Fruit fly (Drosophila melanogaster) whole organism, pupa: Measurements from ENCODE around the gene CG46448.
A peak's percentile ranks its signal among the peaks of the same experiment; 100 is the strongest.

ENCODE experiments used
- CG14655 ChIP-seq: fragments of 200-800 bp; sonication (Bioruptor generic); optimal IDR thresholded peaks from 3 replicates; lab custom pipeline; 2017; ENCODE audit warnings: mild to moderate bottlenecking, missing biosample characterization, missing genetic modification reagents, missing genetic modification characterization
- CG17806 ChIP-seq: fragments of 200-800 bp; sonication (Bioruptor generic); optimal IDR thresholded peaks from 2 replicates; lab custom pipeline; 2018; ENCODE audit warnings: missing biosample characterization, mild to moderate bottlenecking, missing genetic modification characterization, moderate library complexity
- CG34367 ChIP-seq: fragments of 200-800 bp; sonication (Bioruptor generic); optimal IDR thresholded peaks from 2 replicates; lab custom pipeline; 2018; ENCODE audit warnings: missing biosample characterization, mild to moderate bottlenecking, missing genetic modification characterization
- CG4496 ChIP-seq: fragments of 200-800 bp; sonication (Bioruptor generic); IDR thresholded peaks from 3 replicates; pipeline ENCODE4 v1.3.6; 2022; ENCODE audit warnings: missing biosample characterization, missing genetic modification characterization
- CG8159 ChIP-seq: fragments of 200-800 bp; sonication (Bioruptor generic); optimal IDR thresholded peaks from 3 replicates; lab custom pipeline; 2018; ENCODE audit warnings: missing biosample characterization, mild to moderate bottlenecking, missing genetic modification characterization, moderate library complexity
- CG8301 ChIP-seq: fragments of 200-800 bp; sonication (Bioruptor generic); optimal IDR thresholded peaks from 2 replicates; lab custom pipeline; 2018; ENCODE audit warnings: missing biosample characterization, mild to moderate bottlenecking, missing genetic modification characterization

CG46448 gene

DNA sequence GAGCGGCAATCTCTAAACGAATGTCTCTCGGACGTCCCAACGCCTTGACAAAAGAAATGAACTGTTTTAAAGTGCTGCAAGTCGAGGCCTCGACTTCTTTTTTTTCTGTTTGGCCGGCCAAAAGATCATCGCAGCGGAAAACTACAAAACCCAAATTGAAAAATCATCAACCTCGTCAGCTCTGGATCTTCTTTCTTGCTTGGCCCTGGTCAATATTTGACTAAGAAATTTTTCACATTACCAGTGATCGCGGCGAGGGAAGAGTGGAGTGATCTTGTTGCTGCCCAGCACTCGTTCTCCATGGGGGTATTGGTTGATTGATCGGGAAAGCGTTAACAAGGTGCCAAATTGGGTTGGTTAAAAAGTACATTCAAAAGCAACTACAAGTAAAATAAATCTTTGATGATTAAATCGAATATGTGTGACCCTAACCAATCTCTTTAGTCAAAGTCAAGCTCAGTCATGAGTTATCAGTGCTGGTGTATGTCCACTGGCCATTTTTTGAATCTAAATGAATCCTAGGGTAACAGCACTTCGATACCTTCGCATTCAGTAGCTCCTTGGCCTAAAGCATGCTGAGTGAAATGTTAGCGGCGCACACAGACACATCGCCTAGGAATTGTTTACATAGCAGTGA, 47.3 kb downstream of the CG46448 start:
- TF ChIP-seq CG8301 (tag; lab: Kevin White, UChicago) (peak; percentile 31), CG17806 (tag; lab: Kevin White, UChicago) (peak; percentile 14), CG8159 (tag; lab: Kevin White, UChicago) (peak; percentile 9), CG14655 (GFP tag; lab: Kevin White, UChicago) (peak; percentile 41), CG34367 (tag; lab: Kevin White, UChicago) (no peak), CG4496 (GFP tag; lab: Robert Waterston, UW) (no peak)
